Worm (Caenorhabditis elegans) whole organism, L2 larva: ENCODE data around the gene C25H3.17.

Experiments used
- aly-2 ChIP-seq: fragments of 150-350 bp; optimal IDR thresholded peaks from 2 replicates; lab custom pipeline; 2014; ENCODE audit warnings: missing biosample characterization, missing genetic modification characterization
- elt-3 ChIP-seq: sonication (generic microtip); optimal IDR thresholded peaks from 2 replicates; lab custom pipeline; 2017; ENCODE audit warnings: missing biosample characterization, missing genetic modification characterization
- lin-39 ChIP-seq: fragments of 150-350 bp; optimal IDR thresholded peaks from 2 replicates; lab custom pipeline; 2014; ENCODE audit warnings: missing biosample characterization, missing genetic modification reagents, missing genetic modification characterization
- skn-1 ChIP-seq: sonication (generic microtip); optimal IDR thresholded peaks from 2 replicates; lab custom pipeline; 2017; ENCODE audit warnings: missing biosample characterization, missing genetic modification characterization
- unc-39 ChIP-seq: fragments of 150-350 bp; optimal IDR thresholded peaks from 2 replicates; lab custom pipeline; 2014; ENCODE audit warnings: missing biosample characterization, missing genetic modification characterization

DNA sequence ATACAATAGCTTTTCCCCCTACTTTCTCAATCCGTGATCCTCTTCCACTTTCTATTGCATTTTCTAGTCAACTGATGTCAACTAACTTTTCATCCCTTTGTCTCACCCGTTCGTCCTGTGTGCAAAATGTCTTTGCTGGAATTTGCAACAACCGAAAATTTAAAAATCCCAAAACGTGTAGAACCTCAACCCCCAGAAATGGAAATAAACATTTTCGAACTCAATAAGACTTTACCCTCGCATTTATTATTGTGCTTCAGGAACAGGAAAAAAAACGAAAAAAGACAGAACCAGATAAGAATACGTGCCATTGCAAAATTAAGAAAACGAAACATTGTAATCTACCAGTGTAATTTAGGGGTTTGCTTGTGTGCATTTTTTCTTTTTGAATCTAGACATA lies 42.6 kb upstream of the C25H3.17 start:
- no peak for TF ChIP-seq aly-2 (tag; lab: Kevin White, UChicago)
- TF ChIP-seq unc-39 (tag; lab: Kevin White, UChicago) = no peak
- TF ChIP-seq lin-39 (tag; lab: Kevin White, UChicago) = no peak
- no peak for TF ChIP-seq skn-1
- no peak for TF ChIP-seq elt-3 (tag; lab: Kevin White, UChicago)
